Fruit fly (Drosophila melanogaster) S2 (cell line): ENCODE data around the gene beag.

Source experiments
- CG8478 ChIP-seq: fragments of >200 bp; optimal IDR thresholded peaks from 2 replicates; lab custom pipeline; 2018
- CTCF ChIP-seq, 2 experiments: fragments of >200 bp; optimal IDR thresholded peaks; 2 replicates each; lab custom pipeline; 2018

dm6 chr3R:9055119-9056105 lies 9.5 kb downstream of the beag start:
- no peak for TF ChIP-seq CG8478 (lab: Kevin White, UChicago)
- TF ChIP-seq CTCF (optimal IDR thresholded peaks at IDR 0.05; lab: Kevin White, UChicago) = no peak
